Worm (Caenorhabditis elegans) whole organism, L1 larva: Measurements from ENCODE around the gene rpl-36.

Experiments
- C04F5.9 ChIP-seq: sonication (generic microtip); optimal IDR thresholded peaks from 2 replicates; lab custom pipeline; 2016; ENCODE audit warnings: missing genetic modification characterization, missing compliant biosample characterization
- C16A3.4 ChIP-seq: fragments of 150-350 bp; optimal IDR thresholded peaks from 2 replicates; lab custom pipeline; 2014; ENCODE audit warnings: missing biosample characterization, missing genetic modification characterization
- F16B12.6 ChIP-seq: fragments of 150-350 bp; optimal IDR thresholded peaks from 2 replicates; lab custom pipeline; 2014; ENCODE audit warnings: missing biosample characterization, missing genetic modification characterization
- Y116A8C.19 ChIP-seq: sonication (generic microtip); optimal IDR thresholded peaks from 2 replicates; lab custom pipeline; 2016; ENCODE audit warnings: missing compliant biosample characterization, missing genetic modification characterization, borderline replicate concordance
- aha-1 ChIP-seq: fragments of 150-350 bp; optimal IDR thresholded peaks from 2 replicates; lab custom pipeline; 2014; ENCODE audit warnings: missing biosample characterization, missing genetic modification characterization
- blmp-1 ChIP-seq: fragments of 150-350 bp; optimal IDR thresholded peaks from 2 replicates; lab custom pipeline; 2014; ENCODE audit warnings: missing biosample characterization, missing genetic modification characterization
- ceh-63 ChIP-seq: fragments of 200-800 bp; sonication (Bioruptor generic); optimal IDR thresholded peaks from 2 replicates; lab custom pipeline; 2018; ENCODE audit warnings: mild to moderate bottlenecking, missing genetic modification characterization, missing compliant biosample characterization
- ceh-8 ChIP-seq: fragments of 200-800 bp; sonication (Bioruptor generic); optimal IDR thresholded peaks from 2 replicates; lab custom pipeline; 2018; ENCODE audit warnings: mild to moderate bottlenecking, missing genetic modification characterization, moderate library complexity, missing compliant biosample characterization
- ceh-90 ChIP-seq: sonication (generic microtip); optimal IDR thresholded peaks from 2 replicates; lab custom pipeline; 2016; ENCODE audit warnings: missing genetic modification characterization, missing compliant biosample characterization
- efl-1 ChIP-seq, 4 experiments: fragments of 150-350 bp; optimal IDR thresholded peaks in 3 of 4; peaks in 1 of 4; 1 replicate in 1 of 4; 2 replicates in 3 of 4; lab custom pipeline; 2014; ENCODE audit warnings: missing biosample characterization in 2 of 4, missing genetic modification characterization in 2 of 4, missing genetic modification reagents in 2 of 4
- efl-3 ChIP-seq: fragments of 200-800 bp; sonication (Bioruptor generic); optimal IDR thresholded peaks from 2 replicates; lab custom pipeline; 2018; ENCODE audit warnings: mild to moderate bottlenecking, missing genetic modification characterization, missing compliant biosample characterization
- elt-3 ChIP-seq, 6 experiments: fragments of 150-350 bp in 1 of 6; sonication (generic microtip); optimal IDR thresholded peaks; 2 replicates each; lab custom pipeline; 2017 to 2018; ENCODE audit warnings: missing biosample characterization in 6 of 6, missing genetic modification characterization in 6 of 6, inconsistent platforms in 1 of 6
- ets-5 ChIP-seq: fragments of 200-800 bp; sonication (Bioruptor generic); IDR thresholded peaks from 2 replicates; pipeline ENCODE4 v1.3.6; 2022; ENCODE audit warnings: missing genetic modification characterization, missing compliant biosample characterization
- fkh-4 ChIP-seq: sonication (generic microtip); optimal IDR thresholded peaks from 2 replicates; lab custom pipeline; 2016; ENCODE audit warnings: missing compliant biosample characterization, missing genetic modification characterization, borderline replicate concordance
- fkh-8 ChIP-seq: sonication (generic microtip); optimal IDR thresholded peaks from 2 replicates; lab custom pipeline; 2016; ENCODE audit warnings: mild to moderate bottlenecking, missing genetic modification characterization, missing compliant biosample characterization
- fos-1 ChIP-seq: fragments of 150-350 bp; optimal IDR thresholded peaks from 2 replicates; lab custom pipeline; 2014; ENCODE audit warnings: missing biosample characterization, missing genetic modification characterization
- hlh-17 ChIP-seq: fragments of 200-800 bp; sonication (Bioruptor generic); optimal IDR thresholded peaks from 2 replicates; lab custom pipeline; 2018; ENCODE audit warnings: missing genetic modification characterization, mild to moderate bottlenecking, missing compliant biosample characterization, moderate library complexity, borderline replicate concordance
- irx-1 ChIP-seq: sonication (generic microtip); optimal IDR thresholded peaks from 2 replicates; lab custom pipeline; 2016; ENCODE audit warnings: missing genetic modification characterization, missing compliant biosample characterization
- jun-1 ChIP-seq: fragments of 150-350 bp; optimal IDR thresholded peaks from 2 replicates; lab custom pipeline; 2014; ENCODE audit warnings: missing biosample characterization, missing genetic modification reagents, missing genetic modification characterization
- lin-13 ChIP-seq: fragments of 150-350 bp; optimal IDR thresholded peaks from 2 replicates; lab custom pipeline; 2014; ENCODE audit warnings: missing biosample characterization, missing genetic modification reagents, missing genetic modification characterization
- lin-14 ChIP-seq: fragments of 200-800 bp; sonication (Bioruptor generic); optimal IDR thresholded peaks from 2 replicates; lab custom pipeline; 2018; ENCODE audit warnings: mild to moderate bottlenecking, missing genetic modification characterization, moderate library complexity, missing compliant biosample characterization
- lin-15B ChIP-seq: fragments of 150-350 bp; sonication (generic microtip); optimal IDR thresholded peaks from 3 replicates; lab custom pipeline; 2014; ENCODE audit warnings: missing biosample characterization, missing genetic modification characterization
- lin-35 ChIP-seq, 2 experiments: fragments of 150-350 bp; optimal IDR thresholded peaks; 2 replicates each; lab custom pipeline; 2014; ENCODE audit warnings: missing biosample characterization in 2 of 2, missing genetic modification characterization in 2 of 2, missing genetic modification reagents in 2 of 2
- lin-39 ChIP-seq: fragments of 150-350 bp; optimal IDR thresholded peaks from 2 replicates; lab custom pipeline; 2014; ENCODE audit warnings: missing biosample characterization, missing genetic modification reagents, missing genetic modification characterization
- lir-3 ChIP-seq: sonication (generic microtip); optimal IDR thresholded peaks from 2 replicates; lab custom pipeline; 2016; ENCODE audit warnings: mild to moderate bottlenecking, missing genetic modification characterization, moderate library complexity, missing compliant biosample characterization; ENCODE audit not compliant: poor library complexity
- mab-9 ChIP-seq: fragments of 200-800 bp; sonication (Bioruptor generic); IDR thresholded peaks from 2 replicates; pipeline ENCODE4 v1.3.6; 2022; ENCODE audit warnings: missing genetic modification reagents, missing genetic modification characterization, missing compliant biosample characterization
- mdl-1 ChIP-seq, 2 experiments: fragments of 150-350 bp; optimal IDR thresholded peaks; 2 replicates each; lab custom pipeline; 2014 to 2017; ENCODE audit warnings: missing biosample characterization in 2 of 2, missing genetic modification characterization in 2 of 2, inconsistent platforms in 1 of 2
- mep-1 ChIP-seq: fragments of 150-350 bp; optimal IDR thresholded peaks from 2 replicates; lab custom pipeline; 2014; ENCODE audit warnings: missing biosample characterization, missing genetic modification characterization
- nhr-11 ChIP-seq: fragments of 150-350 bp; optimal IDR thresholded peaks from 2 replicates; lab custom pipeline; 2014; ENCODE audit warnings: missing biosample characterization, missing genetic modification characterization
- nhr-12 ChIP-seq: sonication (generic microtip); optimal IDR thresholded peaks from 2 replicates; lab custom pipeline; 2017; ENCODE audit warnings: missing biosample characterization, missing genetic modification characterization
- nhr-237 ChIP-seq: fragments of 150-350 bp; optimal IDR thresholded peaks from 2 replicates; lab custom pipeline; 2014; ENCODE audit warnings: missing biosample characterization, missing genetic modification characterization
- nhr-28 ChIP-seq: fragments of 150-350 bp; optimal IDR thresholded peaks from 2 replicates; lab custom pipeline; 2014; ENCODE audit warnings: missing biosample characterization, missing genetic modification characterization
- nhr-47 ChIP-seq: sonication (generic microtip); optimal IDR thresholded peaks from 2 replicates; lab custom pipeline; 2016; ENCODE audit warnings: mild to moderate bottlenecking, missing genetic modification characterization, moderate library complexity, missing compliant biosample characterization
- nhr-71 ChIP-seq: sonication (generic microtip); optimal IDR thresholded peaks from 2 replicates; lab custom pipeline; 2016; ENCODE audit warnings: mild to moderate bottlenecking, missing genetic modification characterization, moderate library complexity, missing compliant biosample characterization
- nhr-76 ChIP-seq: sonication (generic microtip); optimal IDR thresholded peaks from 2 replicates; lab custom pipeline; 2017; ENCODE audit warnings: missing biosample characterization, missing genetic modification characterization
- nhr-84 ChIP-seq: sonication (generic microtip); optimal IDR thresholded peaks from 2 replicates; lab custom pipeline; 2017; ENCODE audit warnings: missing biosample characterization, missing genetic modification characterization
- nhr-85 ChIP-seq: sonication (generic microtip); peaks from one replicate; lab custom pipeline; 2016; ENCODE audit warnings: missing genetic modification characterization, inconsistent platforms, missing compliant biosample characterization
- pag-3 ChIP-seq: sonication (generic microtip); optimal IDR thresholded peaks from 2 replicates; lab custom pipeline; 2017; ENCODE audit warnings: missing genetic modification characterization, mild to moderate bottlenecking, missing compliant biosample characterization, antibody characterized with exemption, borderline replicate concordance; ENCODE audit not compliant: insufficient read depth
- pax-3 ChIP-seq: fragments of 200-800 bp; sonication (Bioruptor generic); optimal IDR thresholded peaks from 2 replicates; lab custom pipeline; 2018; ENCODE audit warnings: mild to moderate bottlenecking, missing genetic modification characterization, moderate library complexity, missing compliant biosample characterization
- skn-1 ChIP-seq: fragments of 150-350 bp; optimal IDR thresholded peaks from 2 replicates; lab custom pipeline; 2014; ENCODE audit warnings: missing biosample characterization, missing genetic modification characterization
- sptf-1 ChIP-seq: fragments of 150-350 bp; optimal IDR thresholded peaks from 2 replicates; lab custom pipeline; 2014; ENCODE audit warnings: missing biosample characterization, missing genetic modification characterization
- sup-37 ChIP-seq: fragments of 200-800 bp; sonication (Bioruptor generic); optimal IDR thresholded peaks from 2 replicates; lab custom pipeline; 2018; ENCODE audit warnings: mild to moderate bottlenecking, missing genetic modification characterization, missing compliant biosample characterization
- swsn-7 ChIP-seq: sonication (generic microtip); optimal IDR thresholded peaks from 2 replicates; lab custom pipeline; 2016; ENCODE audit warnings: missing genetic modification characterization, missing compliant biosample characterization
- tbx-2 ChIP-seq: sonication (generic microtip); optimal IDR thresholded peaks from 2 replicates; lab custom pipeline; 2016; ENCODE audit warnings: missing genetic modification characterization, missing compliant biosample characterization
- tlp-1 ChIP-seq: fragments of 150-350 bp; optimal IDR thresholded peaks from 2 replicates; lab custom pipeline; 2014; ENCODE audit warnings: missing biosample characterization, missing genetic modification characterization
- unc-130 ChIP-seq: fragments of 150-350 bp; optimal IDR thresholded peaks from 2 replicates; lab custom pipeline; 2017; ENCODE audit warnings: missing biosample characterization, missing genetic modification characterization, inconsistent platforms
- unc-30 ChIP-seq: sonication (generic microtip); optimal IDR thresholded peaks from 2 replicates; lab custom pipeline; 2017; ENCODE audit warnings: missing biosample characterization, missing genetic modification characterization
- unc-62 ChIP-seq: fragments of 150-350 bp; optimal IDR thresholded peaks from 2 replicates; lab custom pipeline; 2014; ENCODE audit warnings: missing biosample characterization, missing genetic modification reagents, missing genetic modification characterization
- unc-86 ChIP-seq: sonication (generic microtip); optimal IDR thresholded peaks from 2 replicates; lab custom pipeline; 2016; ENCODE audit warnings: missing genetic modification characterization, missing compliant biosample characterization
- xbp-1 ChIP-seq: sonication (generic microtip); optimal IDR thresholded peaks from 2 replicates; lab custom pipeline; 2016; ENCODE audit warnings: missing genetic modification characterization, missing compliant biosample characterization
- zip-4 ChIP-seq: fragments of 200-800 bp; sonication (Bioruptor generic); optimal IDR thresholded peaks from 2 replicates; lab custom pipeline; 2018; ENCODE audit warnings: mild to moderate bottlenecking, missing genetic modification characterization, moderate library complexity, missing compliant biosample characterization

Gene rpl-36

ce11 chrIII:7179538-7180301 lies at the start of gene rpl-36, which contains the start of gene rps-14:
Gene rpl-36, plus strand, starts transcription at chrIII:7180251.
Gene rps-14, minus strand, starts transcription at chrIII:7179588.
- TF ChIP-seq xbp-1 (peak; percentile 94), ceh-8 (peak; percentile 67), tbx-2 (tag; lab: Kevin White, UChicago) (peak; percentile 87), irx-1 (tag; lab: Kevin White, UChicago) (peak; percentile 83), fkh-8 (tag; lab: Kevin White, UChicago) (peak; percentile 88), efl-3 (GFP tag; lab: Kevin White, UChicago) (no peak), ets-5 (GFP tag; lab: Robert Waterston, UW) (no peak), pax-3 (peak; percentile 72), unc-86 (tag; lab: Kevin White, UChicago) (peak; percentile 80), hlh-17 (GFP tag; lab: Kevin White, UChicago) (no peak), efl-1 (optimal IDR thresholded peaks at IDR 0.05; lab: Kevin White, UChicago) (peak; percentile 90 to 92), efl-1 (GFP tag; optimal IDR thresholded peaks at IDR 0.05 in 1 of 2; lab: Kevin White, UChicago) (peak; percentile 82 to 97), C04F5.9 (tag; lab: Kevin White, UChicago) (peak; percentile 78), nhr-12 (tag; lab: Kevin White, UChicago) (no peak), nhr-47 (peak; percentile 92), nhr-11 (tag; lab: Kevin White, UChicago) (peak; percentile 30), mdl-1 (tag; optimal IDR thresholded peaks at IDR 0.05; lab: Kevin White, UChicago) (peak in 1 of 2 experiments; percentile 82), tlp-1 (tag; lab: Kevin White, UChicago) (no peak), unc-62 (no peak), skn-1 (peak; percentile 94), lin-15B (tag; lab: Kevin White, UChicago) (peak; percentile 90), unc-30 (tag; lab: Kevin White, UChicago) (no peak), aha-1 (tag; lab: Kevin White, UChicago) (peak; percentile 77), nhr-85 (tag; lab: Kevin White, UChicago) (peak; percentile 94), swsn-7 (peak; percentile 92), sptf-1 (no peak), F16B12.6 (tag; lab: Kevin White, UChicago) (peak; percentile 69), lin-39 (tag; lab: Kevin White, UChicago) (peak; percentile 62), Y116A8C.19 (tag; lab: Kevin White, UChicago) (no peak), nhr-71 (peak; percentile 93), ceh-90 (peak; percentile 34), C16A3.4 (tag; lab: Kevin White, UChicago) (peak; percentile 96), pag-3 (tag; lab: Kevin White, UChicago) (no peak), elt-3 (tag; optimal IDR thresholded peaks at IDR 0.05; lab: Kevin White, UChicago) (peak in 3 of 6 experiments; percentile 76 to 94 (median 88)), ceh-63 (GFP tag; lab: Kevin White, UChicago) (no peak), fos-1 (tag; lab: Kevin White, UChicago) (peak; percentile 84), fkh-4 (tag; lab: Kevin White, UChicago) (peak; percentile 40), mab-9 (peak; percentile 59), mep-1 (tag; lab: Kevin White, UChicago) (peak; percentile 96), nhr-28 (no peak), jun-1 (peak; percentile 86), nhr-76 (tag; lab: Kevin White, UChicago) (no peak), sup-37 (GFP tag; lab: Kevin White, UChicago) (no peak), lin-35 (GFP tag; optimal IDR thresholded peaks at IDR 0.05; lab: Kevin White, UChicago) (peak; percentile 88 to 93), unc-130 (peak; percentile 96), zip-4 (GFP tag; lab: Kevin White, UChicago) (peak; percentile 66), nhr-237 (peak; percentile 74), lin-13 (GFP tag; lab: Kevin White, UChicago) (peak; percentile 87), lir-3 (tag; lab: Kevin White, UChicago) (peak; percentile 77), blmp-1 (tag; lab: Kevin White, UChicago) (peak; percentile 93), nhr-84 (tag; lab: Kevin White, UChicago) (no peak), lin-14 (GFP tag; lab: Kevin White, UChicago) (peak; percentile 92)
